Worm (Caenorhabditis elegans): ENCODE results near the gene aos-1.

The aos-1 gene

DNA sequence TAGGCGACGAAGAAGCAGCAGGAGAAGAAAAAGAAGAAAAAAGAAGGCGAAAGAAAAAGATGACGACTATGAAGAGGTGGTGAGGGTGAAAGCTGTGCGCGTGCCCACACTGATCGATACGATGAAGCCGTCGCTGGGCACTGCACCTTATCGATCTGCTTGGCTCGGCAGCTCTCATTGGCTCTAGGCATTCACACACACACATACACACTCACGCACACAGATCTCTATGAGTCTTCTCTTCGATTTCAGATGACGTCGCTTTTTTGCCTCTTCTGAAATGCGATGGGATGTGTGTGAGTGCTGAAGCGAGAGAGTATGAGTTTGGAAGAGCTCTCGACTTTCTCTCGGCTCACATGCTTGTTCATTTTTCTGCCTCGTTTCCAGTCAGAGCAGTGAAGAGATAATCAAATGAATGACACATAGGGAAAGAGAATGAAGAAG, 44.6 kb upstream of the aos-1 start (continued):
- TF ChIP-seq unc-86 (tag; optimal IDR thresholded peaks at IDR 0.05) (peak; percentile 94), C34B4.2 (tag; optimal IDR thresholded peaks at IDR 0.05) (no peak), lin-14 (GFP tag; optimal IDR thresholded peaks at IDR 0.05) (peak; percentile 97), zip-4 (GFP tag; optimal IDR thresholded peaks at IDR 0.05) (no peak), hpl-2 (GFP tag; optimal IDR thresholded peaks at IDR 0.05) (no peak), pqm-1 (tag; optimal IDR thresholded peaks at IDR 0.05) (no peak), nhr-77 (tag; optimal IDR thresholded peaks at IDR 0.05) (no peak)

DNA sequence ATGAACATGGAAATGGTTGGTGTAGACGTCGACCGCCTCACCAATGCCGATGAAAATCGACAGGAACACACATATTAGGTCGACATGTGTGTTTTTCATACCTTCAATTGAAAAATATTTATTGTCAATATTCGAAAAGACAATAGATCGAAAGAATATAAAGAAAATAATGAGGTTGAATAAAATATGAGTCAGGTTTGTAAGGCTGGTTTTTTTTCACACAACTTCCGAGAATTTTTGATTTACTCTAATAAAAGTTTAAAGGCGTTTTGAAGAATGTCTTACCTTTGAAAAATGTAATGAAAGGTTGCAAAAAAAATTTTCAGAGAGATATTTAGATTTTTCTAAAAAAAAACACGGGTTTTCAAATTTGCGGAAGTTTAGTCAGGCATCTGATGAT, 43.6 kb upstream of the aos-1 start, which contains the start of gene egl-3:
egl-3 (minus strand) TSS at position 101 of the 400 bp plus-strand sequence.
- TF ChIP-seq sptf-1 (tag; optimal IDR thresholded peaks at IDR 0.05) = no peak
- TF ChIP-seq dsc-1 (tag; optimal IDR thresholded peaks at IDR 0.05) = no peak
- TF ChIP-seq mab-9 (GFP tag; IDR thresholded peaks at IDR 0.05) = no peak
- no peak for TF ChIP-seq efl-3 (GFP tag; optimal IDR thresholded peaks at IDR 0.05)
- TF ChIP-seq lin-15B (tag; optimal IDR thresholded peaks at IDR 0.05) = no peak
- no peak for TF ChIP-seq sup-37 (GFP tag; optimal IDR thresholded peaks at IDR 0.05)
- no peak for TF ChIP-seq xbp-1 (tag; optimal IDR thresholded peaks at IDR 0.05)
- no peak for TF ChIP-seq efl-1 (optimal IDR thresholded peaks at IDR 0.05)
- no peak for TF ChIP-seq efl-1 (GFP tag; optimal IDR thresholded peaks at IDR 0.05 in 1 of 2)
- TF ChIP-seq C16A3.4 (tag; optimal IDR thresholded peaks at IDR 0.05) = no peak
- TF ChIP-seq aha-1 (tag; optimal IDR thresholded peaks at IDR 0.05) = no peak
- TF ChIP-seq alr-1 (tag; optimal IDR thresholded peaks at IDR 0.05; ENCODE audit: borderline replicate concordance) = no peak
- TF ChIP-seq swsn-7 (tag; optimal IDR thresholded peaks at IDR 0.05) = no peak
- no peak for TF ChIP-seq ama-1 (optimal IDR thresholded peaks at IDR 0.05)
- TF ChIP-seq pax-3 (tag; optimal IDR thresholded peaks at IDR 0.05) = no peak
- no peak for TF ChIP-seq grh-1 (GFP tag; IDR thresholded peaks at IDR 0.05)
- TF ChIP-seq nhr-76 (tag; optimal IDR thresholded peaks at IDR 0.05) = no peak
- no peak for TF ChIP-seq rnt-1 (tag; optimal IDR thresholded peaks at IDR 0.05)
- TF ChIP-seq Y116A8C.19 (tag; optimal IDR thresholded peaks at IDR 0.05; ENCODE audit: borderline replicate concordance) = no peak

- TF ChIP-seq aha-1 (tag; optimal IDR thresholded peaks at IDR 0.05) = no peak
- TF ChIP-seq nhr-84 (tag; optimal IDR thresholded peaks at IDR 0.05) = no peak
- TF ChIP-seq nhr-76 (tag; optimal IDR thresholded peaks at IDR 0.05) = no peak
- no peak for TF ChIP-seq nhr-77 (tag; optimal IDR thresholded peaks at IDR 0.05)
- TF ChIP-seq fkh-4 (tag; optimal IDR thresholded peaks at IDR 0.05; ENCODE audit: borderline replicate concordance) = no peak
- TF ChIP-seq ceh-90 (tag; optimal IDR thresholded peaks at IDR 0.05) = no peak
- TF ChIP-seq ceh-82 (tag; optimal IDR thresholded peaks at IDR 0.05) = no peak
- TF ChIP-seq ceh-8 (GFP tag; optimal IDR thresholded peaks at IDR 0.05) = no peak
- TF ChIP-seq elt-2 (tag; optimal IDR thresholded peaks at IDR 0.05) = no peak
- TF ChIP-seq ztf-11 (tag; optimal IDR thresholded peaks at IDR 0.05) = no peak
- no peak for TF ChIP-seq blmp-1 (tag; optimal IDR thresholded peaks at IDR 0.05)
- no peak for TF ChIP-seq nhr-237 (tag; optimal IDR thresholded peaks at IDR 0.05)
- TF ChIP-seq nhr-47 (tag; optimal IDR thresholded peaks at IDR 0.05) = peak; percentile 41
- no peak for TF ChIP-seq efl-1 (optimal IDR thresholded peaks at IDR 0.05)
- no peak for TF ChIP-seq efl-1 (GFP tag; optimal IDR thresholded peaks at IDR 0.05 in 1 of 2)
- no peak for TF ChIP-seq tbx-2 (tag; optimal IDR thresholded peaks at IDR 0.05)
- TF ChIP-seq isw-1 (GFP tag; IDR thresholded peaks at IDR 0.05) = no peak
- TF ChIP-seq vab-15 (tag; optimal IDR thresholded peaks at IDR 0.05) = no peak
- TF ChIP-seq egl-27 (tag; optimal IDR thresholded peaks at IDR 0.05) = no peak
- TF ChIP-seq ets-5 (GFP tag; IDR thresholded peaks at IDR 0.05) = no peak
- no peak for TF ChIP-seq lin-39 (tag; optimal IDR thresholded peaks at IDR 0.05)
- TF ChIP-seq lsy-2 (tag; optimal IDR thresholded peaks at IDR 0.05) = peak in 1 of 2 experiments; percentile 16
- no peak for TF ChIP-seq efl-3 (GFP tag; optimal IDR thresholded peaks at IDR 0.05)
- TF ChIP-seq mep-1 (tag; optimal IDR thresholded peaks at IDR 0.05) = no peak
- TF ChIP-seq swsn-7 (tag; optimal IDR thresholded peaks at IDR 0.05) = no peak
- TF ChIP-seq aly-2 (tag; optimal IDR thresholded peaks at IDR 0.05) = peak; percentile 34
- TF ChIP-seq nhr-71 (tag; optimal IDR thresholded peaks at IDR 0.05) = peak; percentile 13
Observed at ce11 chrV:10168870-10169269, 38.8 kb upstream of the aos-1 start.

Measured in whole organism, L1 larva.